Fruit fly (Drosophila melanogaster) whole organism, embryonic: ENCODE measurements around the gene udt.

Experiments used
- ATbp ChIP-seq: fragments of 200-800 bp; sonication (Bioruptor generic); optimal IDR thresholded peaks from 2 replicates; lab custom pipeline; 2017; ENCODE audit warnings: missing biosample characterization, mild to moderate bottlenecking, missing genetic modification characterization, missing genetic modification reagents
- Atf6 ChIP-seq: fragments of 200-800 bp; sonication (Bioruptor generic); IDR thresholded peaks from 2 replicates; pipeline ENCODE4 v1.3.6; 2022; ENCODE audit warnings: missing biosample characterization, missing genetic modification characterization
- BEAF-32 ChIP-seq: fragments of 200-800 bp; sonication (Bioruptor generic); optimal IDR thresholded peaks from 3 replicates; lab custom pipeline; 2017; ENCODE audit warnings: missing biosample characterization, missing genetic modification characterization, mild to moderate bottlenecking, moderate library complexity, missing genetic modification reagents
- CG10209 ChIP-seq: fragments of 200-800 bp; sonication (Bioruptor generic); optimal IDR thresholded peaks from 3 replicates; lab custom pipeline; 2017; ENCODE audit warnings: missing biosample characterization, mild to moderate bottlenecking, missing genetic modification characterization, missing genetic modification reagents
- CG11723 ChIP-seq: fragments of 200-800 bp; sonication (Bioruptor generic); optimal IDR thresholded peaks from 2 replicates; lab custom pipeline; 2017; ENCODE audit warnings: missing biosample characterization, mild to moderate bottlenecking, missing genetic modification characterization
- CG12299 ChIP-seq: fragments of 200-800 bp; sonication (Bioruptor generic); optimal IDR thresholded peaks from 2 replicates; lab custom pipeline; 2018; ENCODE audit warnings: missing biosample characterization, mild to moderate bottlenecking, missing genetic modification characterization
- CG1233 ChIP-seq: fragments of 200-800 bp; sonication (Bioruptor generic); optimal IDR thresholded peaks from 4 replicates; lab custom pipeline; 2018; ENCODE audit warnings: missing biosample characterization, mild to moderate bottlenecking, missing genetic modification characterization
- CG12659 ChIP-seq: fragments of 200-800 bp; sonication (Bioruptor generic); optimal IDR thresholded peaks from 3 replicates; lab custom pipeline; 2017; ENCODE audit warnings: mild to moderate bottlenecking, missing biosample characterization, missing genetic modification reagents, missing genetic modification characterization
- CG14710 ChIP-seq: fragments of 200-800 bp; sonication (Bioruptor generic); optimal IDR thresholded peaks from 3 replicates; lab custom pipeline; 2019; ENCODE audit warnings: missing biosample characterization, mild to moderate bottlenecking, missing genetic modification characterization, moderate library complexity
- CG30403 ChIP-seq: fragments of 200-800 bp; sonication (Bioruptor generic); optimal IDR thresholded peaks from 3 replicates; lab custom pipeline; 2016; ENCODE audit warnings: missing biosample characterization, missing genetic modification characterization
- CG33213 ChIP-seq: fragments of 200-800 bp; sonication (Bioruptor generic); optimal IDR thresholded peaks from 3 replicates; lab custom pipeline; 2016; ENCODE audit warnings: missing biosample characterization, missing genetic modification characterization
- CG34224 ChIP-seq: fragments of 200-800 bp; sonication (Bioruptor generic); IDR thresholded peaks from 3 replicates; pipeline ENCODE4 v1.3.6; 2022; ENCODE audit warnings: missing biosample characterization, missing genetic modification characterization; ENCODE audit not compliant: partially characterized antibody
- CG34422 ChIP-seq: fragments of 200-800 bp; sonication (Bioruptor generic); IDR thresholded peaks from 3 replicates; pipeline ENCODE4 v1.3.6; 2022; ENCODE audit warnings: missing biosample characterization, missing genetic modification characterization
- CG3847 ChIP-seq: fragments of 200-800 bp; sonication (Bioruptor generic); IDR thresholded peaks from 2 replicates; pipeline ENCODE4 v1.3.6; 2022; ENCODE audit warnings: missing biosample characterization, missing genetic modification characterization
- CG4404 ChIP-seq: fragments of 200-800 bp; sonication (Bioruptor generic); IDR thresholded peaks from 2 replicates; pipeline ENCODE4 v1.3.6; 2022; ENCODE audit warnings: missing biosample characterization, missing genetic modification characterization
- CG8290 ChIP-seq, 3 experiments: fragments of 200-800 bp; sonication (Bioruptor generic); optimal IDR thresholded peaks; 2 replicates each; lab custom pipeline; 2016 to 2019; ENCODE audit warnings: missing biosample characterization in 3 of 3, missing genetic modification characterization in 3 of 3, mild to moderate bottlenecking in 2 of 3, moderate library complexity in 1 of 3
- CHES-1-like ChIP-seq: fragments of 200-800 bp; sonication (Bioruptor generic); optimal IDR thresholded peaks from 2 replicates; lab custom pipeline; 2016; ENCODE audit warnings: missing biosample characterization, missing genetic modification characterization
- Camta ChIP-seq: fragments of 200-800 bp; sonication (Bioruptor generic); optimal IDR thresholded peaks from 2 replicates; lab custom pipeline; 2016; ENCODE audit warnings: missing biosample characterization, missing genetic modification characterization
- Dbx ChIP-seq: fragments of 200-800 bp; sonication (Bioruptor generic); IDR thresholded peaks from 3 replicates; pipeline ENCODE4 v1.3.6; 2022; ENCODE audit warnings: missing biosample characterization, missing genetic modification characterization
- Dref ChIP-seq: fragments of 200-800 bp; sonication (Bioruptor generic); IDR thresholded peaks from 2 replicates; pipeline ENCODE4 v1.3.6; 2022; ENCODE audit warnings: missing biosample characterization, missing genetic modification characterization
- E2f2 ChIP-seq: fragments of 200-800 bp; sonication (Bioruptor generic); IDR thresholded peaks from 2 replicates; pipeline ENCODE4 v1.3.6; 2022; ENCODE audit warnings: missing biosample characterization, missing genetic modification characterization
- HLH4C ChIP-seq: fragments of 200-800 bp; sonication (Bioruptor generic); IDR thresholded peaks from 3 replicates; pipeline ENCODE4 v1.3.6; 2022; ENCODE audit warnings: missing biosample characterization, missing genetic modification characterization; ENCODE audit not compliant: partially characterized antibody
- HmgZ ChIP-seq: fragments of 200-800 bp; sonication (Bioruptor generic); optimal IDR thresholded peaks from 2 replicates; lab custom pipeline; 2018; ENCODE audit warnings: missing biosample characterization, mild to moderate bottlenecking, missing genetic modification characterization
- MESR4 ChIP-seq: fragments of 200-800 bp; sonication (Bioruptor generic); optimal IDR thresholded peaks from 2 replicates; lab custom pipeline; 2018; ENCODE audit warnings: missing biosample characterization, mild to moderate bottlenecking, missing genetic modification characterization, moderate library complexity
- MTF-1 ChIP-seq: fragments of 200-800 bp; sonication (Bioruptor generic); optimal IDR thresholded peaks from 2 replicates; lab custom pipeline; 2018; ENCODE audit warnings: missing biosample characterization, mild to moderate bottlenecking, missing genetic modification characterization, borderline replicate concordance
- Myb ChIP-seq: fragments of 200-800 bp; sonication (Bioruptor generic); optimal IDR thresholded peaks from 2 replicates; lab custom pipeline; 2016; ENCODE audit warnings: missing biosample characterization, missing genetic modification characterization
- PHDP ChIP-seq: fragments of 200-800 bp; sonication (Bioruptor generic); optimal IDR thresholded peaks from 3 replicates; lab custom pipeline; 2018; ENCODE audit warnings: missing biosample characterization, mild to moderate bottlenecking, missing genetic modification characterization, moderate library complexity
- TFAM ChIP-seq: fragments of 200-800 bp; sonication (Bioruptor generic); optimal IDR thresholded peaks from 2 replicates; lab custom pipeline; 2017; ENCODE audit warnings: missing biosample characterization, missing genetic modification characterization, inconsistent platforms
- YL-1 ChIP-seq: fragments of 200-800 bp; sonication (Bioruptor generic); optimal IDR thresholded peaks from 3 replicates; lab custom pipeline; 2017; ENCODE audit warnings: missing biosample characterization, mild to moderate bottlenecking, missing genetic modification characterization
- ara ChIP-seq: fragments of 200-800 bp; sonication (Bioruptor generic); IDR thresholded peaks from 2 replicates; pipeline ENCODE4 v1.3.6; 2022; ENCODE audit warnings: missing biosample characterization, missing genetic modification characterization
- bbx ChIP-seq: fragments of 200-800 bp; sonication (Bioruptor generic); IDR thresholded peaks from 2 replicates; pipeline ENCODE4 v1.3.6; 2022; ENCODE audit warnings: missing biosample characterization, missing genetic modification characterization; ENCODE audit not compliant: partially characterized antibody
- ci ChIP-seq: fragments of 200-800 bp; sonication (Bioruptor generic); IDR thresholded peaks from 3 replicates; pipeline ENCODE4 v1.3.6; 2022; ENCODE audit warnings: missing biosample characterization, missing genetic modification characterization
- fd102C ChIP-seq: fragments of 200-800 bp; sonication (Bioruptor generic); optimal IDR thresholded peaks from 2 replicates; lab custom pipeline; 2018; ENCODE audit warnings: missing biosample characterization, mild to moderate bottlenecking, missing genetic modification characterization, moderate library complexity
- grau ChIP-seq: fragments of 200-800 bp; optimal IDR thresholded peaks from 3 replicates; lab custom pipeline; 2019; ENCODE audit warnings: missing biosample characterization, mild to moderate bottlenecking, missing genetic modification characterization, moderate library complexity
- hbn ChIP-seq: fragments of 200-800 bp; sonication (Bioruptor generic); IDR thresholded peaks from 2 replicates; pipeline ENCODE4 v1.3.6; 2022; ENCODE audit warnings: missing biosample characterization, missing genetic modification characterization; ENCODE audit not compliant: partially characterized antibody
- lab ChIP-seq: fragments of 200-800 bp; sonication (Bioruptor generic); optimal IDR thresholded peaks from 3 replicates; lab custom pipeline; 2017; ENCODE audit warnings: missing biosample characterization, missing genetic modification characterization, mild to moderate bottlenecking, moderate library complexity, missing genetic modification reagents
- mam ChIP-seq: fragments of 200-800 bp; sonication (Bioruptor generic); optimal IDR thresholded peaks from 3 replicates; lab custom pipeline; 2016; ENCODE audit warnings: missing biosample characterization, missing genetic modification characterization
- mirr ChIP-seq: fragments of 200-800 bp; sonication (Bioruptor generic); optimal IDR thresholded peaks from 3 replicates; lab custom pipeline; 2018; ENCODE audit warnings: missing biosample characterization, mild to moderate bottlenecking, missing genetic modification characterization
- nerfin-2 ChIP-seq: fragments of 200-800 bp; sonication (Bioruptor generic); IDR thresholded peaks from 2 replicates; pipeline ENCODE4 v1.3.6; 2022; ENCODE audit warnings: missing biosample characterization, missing genetic modification characterization; ENCODE audit not compliant: partially characterized antibody
- nmo ChIP-seq: fragments of 200-800 bp; sonication (Bioruptor generic); optimal IDR thresholded peaks from 2 replicates; lab custom pipeline; 2018; ENCODE audit warnings: missing biosample characterization, mild to moderate bottlenecking, missing genetic modification characterization, moderate library complexity
- pzg ChIP-seq: fragments of 200-800 bp; sonication (Bioruptor generic); optimal IDR thresholded peaks from 3 replicates; lab custom pipeline; 2018; ENCODE audit warnings: missing biosample characterization, mild to moderate bottlenecking, missing genetic modification characterization, moderate library complexity
- tin ChIP-seq: fragments of 200-800 bp; sonication (Bioruptor generic); optimal IDR thresholded peaks from 3 replicates; lab custom pipeline; 2016; ENCODE audit warnings: missing biosample characterization, missing genetic modification characterization
- unpg ChIP-seq: fragments of 200-800 bp; sonication (Bioruptor generic); optimal IDR thresholded peaks from 3 replicates; lab custom pipeline; 2018; ENCODE audit warnings: missing biosample characterization, mild to moderate bottlenecking, missing genetic modification characterization, moderate library complexity
- vvl ChIP-seq: fragments of 200-800 bp; sonication (Bioruptor generic); IDR thresholded peaks from 2 replicates; pipeline ENCODE4 v1.3.6; 2022; ENCODE audit warnings: missing biosample characterization, missing genetic modification characterization
- wdn ChIP-seq: fragments of 200-800 bp; sonication (Bioruptor generic); IDR thresholded peaks from 2 replicates; pipeline ENCODE4 v1.3.6; 2022; ENCODE audit warnings: missing biosample characterization, missing genetic modification characterization
- wek ChIP-seq: fragments of 200-800 bp; sonication (Bioruptor generic); optimal IDR thresholded peaks from 3 replicates; lab custom pipeline; 2018; ENCODE audit warnings: missing biosample characterization, mild to moderate bottlenecking, missing genetic modification characterization, moderate library complexity

The udt gene

dm6 chr3R:23760219-23761018 lies 2.6 kb downstream of the udt start, which contains the start of gene SdhD (continued):
- TF ChIP-seq CG14710 (peak; percentile 16), YL-1 (peak; percentile 75), wek (GFP tag; lab: Kevin White, UChicago) (peak; percentile 27), pzg (GFP tag; lab: Kevin White, UChicago) (peak; percentile 58), HLH4C (GFP tag; lab: Robert Waterston, UW) (peak; percentile 63), ATbp (GFP tag; lab: Kevin White, UChicago) (no peak), grau (tag; lab: Kevin White, UChicago) (peak; percentile 10), CG8290 (GFP tag; optimal IDR thresholded peaks at IDR 0.05; lab: Kevin White, UChicago) (no peak), CG8290 (tag; optimal IDR thresholded peaks at IDR 0.05; lab: Kevin White, UChicago) (peak in 1 of 2 experiments; percentile 67), fd102C (GFP tag; lab: Kevin White, UChicago) (no peak), PHDP (tag; lab: Kevin White, UChicago) (peak; percentile 22), Dbx (GFP tag; lab: Robert Waterston, UW) (peak; percentile 25; the same call in 1 of the 3 replicates), CG34422 (no peak; the same call in 2 of the 3 replicates), CG4404 (GFP tag; lab: Robert Waterston, UW) (no peak), Myb (GFP tag; lab: Kevin White, UChicago) (peak; percentile 53), Camta (GFP tag; lab: Kevin White, UChicago) (peak; percentile 24), ci (GFP tag; lab: Robert Waterston, UW) (peak; percentile 50; the same call in 1 of the 3 replicates), lab (peak; percentile 50), CG1233 (GFP tag; lab: Kevin White, UChicago) (peak; percentile 14), CG30403 (GFP tag; lab: Kevin White, UChicago) (peak; percentile 19), Atf6 (peak; percentile 16; the same call in 1 of the 2 replicates), MESR4 (GFP tag; lab: Kevin White, UChicago) (peak; percentile 80), nmo (GFP tag; lab: Kevin White, UChicago) (peak; percentile 4), unpg (GFP tag; lab: Kevin White, UChicago) (peak; percentile 6), mirr (GFP tag; lab: Kevin White, UChicago) (no peak), mam (GFP tag; lab: Kevin White, UChicago) (peak; percentile 47), CG11723 (GFP tag; lab: Kevin White, UChicago) (no peak), E2f2 (peak; percentile 30; the same call in 1 of the 2 replicates), nerfin-2 (GFP tag; lab: Robert Waterston, UW) (peak; percentile 39; the same call in 1 of the 2 replicates), CG10209 (GFP tag; lab: Kevin White, UChicago) (no peak), vvl (GFP tag; lab: Robert Waterston, UW) (peak; percentile 40; the same call in 1 of the 2 replicates), CG3847 (GFP tag; lab: Robert Waterston, UW) (0 out of 2 replicates have a peak, but pooled peaks have one; percentile 25), MTF-1 (GFP tag; lab: Kevin White, UChicago) (no peak), Dref (GFP tag; lab: Robert Waterston, UW) (peak; percentile 80), CG33213 (GFP tag; lab: Kevin White, UChicago) (peak; percentile 30), TFAM (no peak), CG34224 (GFP tag; lab: Robert Waterston, UW) (peak; percentile 63; the same call in 2 of the 3 replicates), CG12659 (GFP tag; lab: Kevin White, UChicago) (peak; percentile 53), tin (peak; percentile 32), BEAF-32 (GFP tag; lab: Kevin White, UChicago) (peak; percentile 48), CG12299 (tag; lab: Kevin White, UChicago) (no peak), HmgZ (tag; lab: Kevin White, UChicago) (peak; percentile 55), wdn (GFP tag; lab: Robert Waterston, UW) (no peak), CHES-1-like (GFP tag; lab: Kevin White, UChicago) (no peak), ara (0 out of 2 replicates have a peak, but pooled peaks have one; percentile 42), hbn (GFP tag; lab: Robert Waterston, UW) (peak; percentile 47; the same call in 1 of the 2 replicates), bbx (GFP tag; lab: Robert Waterston, UW) (peak; percentile 64; the same call in 1 of the 2 replicates)
